Worm (Caenorhabditis elegans) whole organism, late embryonic: ENCODE measurements around the gene C23F12.3.

Source experiments
- ceh-2 ChIP-seq: sonication (generic microtip); optimal IDR thresholded peaks from 2 replicates; lab custom pipeline; 2016; ENCODE audit warnings: missing genotype, missing genetic modification characterization, missing compliant biosample characterization
- ceh-45 ChIP-seq: fragments of 200-800 bp; sonication (Bioruptor generic); IDR thresholded peaks from 2 replicates; pipeline ENCODE4 v1.3.6; 2022; ENCODE audit warnings: missing genetic modification reagents, missing genetic modification characterization, missing compliant biosample characterization
- elt-4 ChIP-seq: sonication (generic microtip); optimal IDR thresholded peaks from 2 replicates; lab custom pipeline; 2016; ENCODE audit warnings: missing genetic modification characterization, missing compliant biosample characterization
- fkh-10 ChIP-seq: fragments of 150-350 bp; optimal IDR thresholded peaks from 2 replicates; lab custom pipeline; 2014; ENCODE audit warnings: missing biosample characterization, missing genetic modification reagents, missing genetic modification characterization
- mec-3 ChIP-seq: sonication (generic microtip); optimal IDR thresholded peaks from 2 replicates; lab custom pipeline; 2016; ENCODE audit warnings: borderline replicate concordance, missing genetic modification characterization, missing compliant biosample characterization
- pha-4 ChIP-seq: fragments of 150-350 bp; optimal IDR thresholded peaks from 2 replicates; lab custom pipeline; 2018; ENCODE audit warnings: missing biosample characterization, missing genetic modification reagents, missing genetic modification characterization

ce11 chrX:9397401-9397800 is 6.0 kb downstream of the C23F12.3 start, which contains the start of gene fln-2:
- TF ChIP-seq fkh-10 (GFP tag; lab: Kevin White, UChicago) (no peak), elt-4 (tag; lab: Kevin White, UChicago) (no peak), mec-3 (tag; lab: Kevin White, UChicago) (no peak), pha-4 (tag; lab: Kevin White, UChicago) (no peak), ceh-45 (GFP tag; lab: Robert Waterston, UW) (no peak), ceh-2 (tag; lab: Kevin White, UChicago) (no peak)
